Worm (Caenorhabditis elegans): ENCODE results near the gene sre-1.

Gene sre-1

DNA sequence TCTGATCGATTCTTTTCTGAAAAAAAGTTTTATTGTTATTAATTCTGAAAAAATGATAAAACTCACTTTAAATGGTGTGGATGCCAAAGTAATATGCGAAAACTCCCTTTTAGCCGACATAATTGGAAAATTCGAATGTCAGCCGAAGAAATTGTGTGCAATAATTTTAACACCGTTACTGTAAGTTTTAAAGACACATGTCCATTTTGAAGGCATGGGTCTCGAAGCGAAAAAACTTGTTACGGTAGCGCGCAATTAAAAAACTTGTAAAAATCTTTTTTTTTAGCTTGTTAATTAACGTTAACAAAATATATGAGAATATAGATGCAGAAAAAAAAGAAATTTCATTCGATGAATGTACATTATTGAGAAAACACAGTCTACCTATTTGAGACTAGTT is 19.1 kb upstream of the sre-1 start, which contains the start of gene pid-1:
pid-1 (minus strand) TSS at position 173 of the 400 bp plus-strand sequence.
- TF ChIP-seq unc-62 (GFP tag; optimal IDR thresholded peaks at IDR 0.05): no peak

- no peak for TF ChIP-seq unc-62 (GFP tag; optimal IDR thresholded peaks at IDR 0.05)
Observed at ce11 chrII:7693929-7694328, 15.6 kb upstream of the sre-1 start, which contains the start of gene nhx-2. Gene nhx-2 (minus strand): TSS chrII:7693957.

DNA sequence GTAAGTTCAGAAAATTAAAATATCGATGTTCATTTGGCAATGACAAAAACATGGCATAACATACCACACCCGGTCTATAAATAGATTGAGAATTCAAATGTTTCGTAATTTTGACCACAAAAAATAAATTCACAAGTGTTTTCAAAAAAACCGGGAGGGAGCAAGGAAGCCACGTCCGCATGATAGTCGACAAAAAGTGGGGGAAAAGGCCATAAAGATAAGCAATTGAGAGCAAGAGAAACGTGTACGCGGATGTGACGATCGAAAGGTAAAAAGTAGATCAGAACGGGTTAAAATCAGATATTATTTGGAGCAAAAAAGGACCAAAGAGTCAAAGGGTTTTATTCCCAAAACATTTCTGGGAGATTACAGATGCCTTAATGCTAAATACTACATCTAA is 14.8 kb upstream of the sre-1 start:
- TF ChIP-seq unc-62 (GFP tag; optimal IDR thresholded peaks at IDR 0.05): no peak

- no peak for TF ChIP-seq unc-62 (GFP tag; optimal IDR thresholded peaks at IDR 0.05)
Observed at ce11 chrII:7695636-7696035, 13.9 kb upstream of the sre-1 start.

DNA sequence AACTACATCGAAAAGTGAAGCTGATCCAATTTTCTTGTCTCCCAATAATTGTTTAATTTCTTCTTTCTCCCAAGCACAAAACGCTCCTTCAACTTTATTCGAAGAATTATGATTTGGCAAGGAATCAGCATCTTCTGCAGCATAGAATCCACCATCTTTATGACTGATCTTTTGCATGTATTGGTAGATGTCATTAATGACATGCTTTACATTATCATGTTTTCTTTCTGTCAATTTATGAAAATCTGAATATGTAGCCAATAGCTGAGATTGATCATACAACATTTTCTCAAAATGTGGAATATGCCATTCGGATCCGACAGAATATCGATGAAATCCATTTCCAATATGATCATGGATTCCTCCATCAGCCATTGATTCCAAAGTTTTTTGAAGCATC is 12.3 kb upstream of the sre-1 start:
- no peak for TF ChIP-seq unc-62 (GFP tag; optimal IDR thresholded peaks at IDR 0.05)

- TF ChIP-seq unc-62 (GFP tag; optimal IDR thresholded peaks at IDR 0.05): no peak
Observed at ce11 chrII:7698406-7698805, 11.1 kb upstream of the sre-1 start, which contains the start of gene B0495.5. Gene B0495.5 (minus strand): TSS chrII:7698506.

- TF ChIP-seq unc-62 (GFP tag; optimal IDR thresholded peaks at IDR 0.05): no peak
Observed at ce11 chrII:7699009-7699408, 10.5 kb upstream of the sre-1 start, which contains the start of the genes moa-2 and cdk-11.1. Gene moa-2 (minus strand): TSS chrII:7699033. Gene cdk-11.1 (plus strand): TSS chrII:7699235.

ce11 chrII:7704387-7704786 is 5.1 kb upstream of the sre-1 start:
- TF ChIP-seq unc-62 (GFP tag; optimal IDR thresholded peaks at IDR 0.05): no peak

DNA sequence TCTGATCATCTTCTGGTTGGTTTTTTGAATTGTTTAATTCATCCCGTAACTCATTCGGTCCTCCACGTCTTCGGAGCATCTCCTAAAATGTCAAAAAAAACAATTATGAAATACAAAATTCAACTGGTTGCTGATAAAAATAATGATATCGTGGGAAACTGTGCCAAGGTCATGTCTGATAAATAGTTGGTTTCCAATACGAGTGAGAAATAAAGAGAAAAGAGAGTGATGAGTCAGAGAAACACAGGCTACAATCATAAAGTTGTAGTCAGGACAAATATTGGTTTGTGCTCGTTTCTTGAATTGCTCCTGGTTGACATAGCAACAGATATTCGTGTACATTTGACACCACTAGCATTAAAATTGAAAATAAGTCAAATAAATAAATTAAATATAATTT is 4.4 kb upstream of the sre-1 start, which contains the start of gene B0495.7:
B0495.7 (minus strand) TSS at position 82 of the 400 bp plus-strand sequence.
- no peak for TF ChIP-seq unc-62 (GFP tag; optimal IDR thresholded peaks at IDR 0.05)

ce11 chrII:7707383-7707782 is 2.1 kb upstream of the sre-1 start, which contains the start of gene luc-7L:
Gene luc-7L (minus strand): TSS chrII:7707483.
- no peak for TF ChIP-seq unc-62 (GFP tag; optimal IDR thresholded peaks at IDR 0.05)

DNA sequence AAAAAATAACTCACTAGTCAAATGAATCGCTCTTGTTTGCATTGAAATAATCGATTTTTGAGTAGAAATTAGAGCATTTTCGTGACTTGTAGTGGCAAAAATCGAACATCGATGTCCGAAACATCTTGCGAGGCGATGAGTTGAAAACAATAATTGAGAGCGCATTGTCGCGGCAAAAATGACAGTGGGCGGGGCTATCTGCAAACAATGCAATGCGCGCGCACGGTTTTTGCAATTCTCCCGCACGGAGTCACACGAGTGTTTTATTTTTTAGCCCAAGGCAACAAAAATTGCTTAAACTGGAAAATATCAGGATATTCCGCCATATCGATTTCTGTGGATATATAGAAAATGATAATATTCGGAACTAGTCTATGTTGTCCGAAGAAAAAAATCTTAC is 964 bp upstream of the sre-1 start, which contains the start of gene B0495.9:
B0495.9 (minus strand) TSS at position 171 of the 400 bp plus-strand sequence.
- TF ChIP-seq unc-62 (GFP tag; optimal IDR thresholded peaks at IDR 0.05): no peak

DNA sequence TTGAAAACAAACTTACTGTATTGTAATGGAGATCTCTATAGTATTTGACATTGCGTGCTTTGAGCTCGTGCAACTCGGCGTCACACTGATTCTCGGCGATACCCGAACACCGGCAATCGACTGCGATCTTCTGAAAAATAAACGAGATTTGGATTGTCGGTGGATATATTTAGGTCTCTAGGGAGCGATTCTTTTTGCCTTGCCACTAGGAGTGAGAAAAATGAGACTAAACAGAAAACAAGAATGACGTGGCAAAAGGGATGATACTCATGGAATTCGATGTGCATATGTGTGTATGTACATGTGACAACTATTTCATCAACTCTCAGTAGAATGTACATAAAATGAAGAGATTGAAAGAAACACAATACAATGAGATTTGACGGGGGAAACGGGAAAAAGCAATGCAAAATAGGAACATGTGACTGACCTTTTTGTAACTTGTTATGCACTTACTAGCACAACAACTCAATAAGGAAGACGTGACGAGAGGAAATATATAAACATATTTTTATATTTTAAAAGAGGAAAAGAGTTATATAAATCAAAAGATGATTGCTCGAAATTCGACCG is 5.2 kb downstream of the sre-1 start:
- TF ChIP-seq unc-62 (GFP tag; optimal IDR thresholded peaks at IDR 0.05): no peak

DNA sequence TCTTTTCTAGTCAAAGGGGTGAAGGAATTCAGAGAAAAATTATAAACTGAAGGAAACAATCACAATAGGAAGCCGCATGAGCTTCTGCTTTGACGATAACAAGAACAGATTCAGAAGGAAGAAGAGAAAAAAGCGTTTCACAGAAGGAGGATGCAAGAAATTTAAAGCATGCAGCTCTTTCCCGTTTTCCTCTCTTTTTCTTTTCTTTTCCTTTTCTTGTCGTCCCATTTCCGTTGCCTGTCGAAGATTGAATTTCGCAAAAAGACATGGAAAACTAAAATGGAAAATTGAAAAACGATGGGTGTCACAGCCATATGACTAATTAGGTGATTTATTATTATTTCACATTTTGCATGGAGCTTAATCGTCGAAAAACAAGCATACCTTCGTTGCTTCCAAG is 6.6 kb downstream of the sre-1 start:
- no peak for TF ChIP-seq unc-62 (GFP tag; optimal IDR thresholded peaks at IDR 0.05)

DNA sequence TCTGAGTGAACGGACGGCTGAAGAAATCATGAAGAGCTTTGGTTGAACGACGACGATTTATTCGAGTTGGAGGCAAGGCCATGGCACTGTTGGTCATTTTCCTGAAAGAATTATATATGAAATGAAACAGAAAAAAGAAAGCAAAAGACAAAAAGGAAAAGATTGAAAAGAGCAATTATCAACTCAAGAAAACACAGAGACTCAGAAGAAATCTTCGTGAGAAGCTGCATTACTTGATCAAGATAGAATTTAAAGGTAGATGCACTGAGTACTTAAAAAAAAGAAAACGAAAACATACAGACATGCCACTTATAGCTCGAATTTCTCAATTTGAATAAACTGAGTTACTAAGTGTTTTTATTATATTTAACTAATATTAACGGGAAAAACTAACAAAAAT is 9.0 kb downstream of the sre-1 start, which contains the start of gene cpna-5:
cpna-5 (minus strand) TSS at position 101 of the 400 bp plus-strand sequence.
- TF ChIP-seq unc-62 (GFP tag; optimal IDR thresholded peaks at IDR 0.05): no peak

- no peak for TF ChIP-seq unc-62 (GFP tag; optimal IDR thresholded peaks at IDR 0.05)
Observed at ce11 chrII:7719039-7719438, 9.5 kb downstream of the sre-1 start.

DNA sequence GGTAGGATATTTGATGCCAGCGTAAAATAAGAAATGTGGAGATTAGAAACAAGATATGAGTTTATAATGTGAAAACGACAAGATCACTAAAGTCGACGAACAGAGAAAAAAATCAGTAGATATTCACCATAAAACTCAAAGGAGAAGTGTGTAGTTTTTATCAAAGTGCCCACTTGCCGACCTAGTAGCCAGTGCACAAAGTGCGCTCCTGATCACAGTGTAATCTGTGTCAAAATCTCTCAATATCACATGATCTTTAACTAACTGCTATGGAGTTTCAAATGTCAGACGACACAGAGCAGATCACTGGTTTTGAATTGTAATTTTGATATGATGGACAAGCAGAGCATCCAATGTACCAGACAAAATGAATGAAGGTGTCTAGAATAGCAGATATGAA is 11.0 kb downstream of the sre-1 start:
- TF ChIP-seq unc-62 (GFP tag; optimal IDR thresholded peaks at IDR 0.05): no peak

DNA sequence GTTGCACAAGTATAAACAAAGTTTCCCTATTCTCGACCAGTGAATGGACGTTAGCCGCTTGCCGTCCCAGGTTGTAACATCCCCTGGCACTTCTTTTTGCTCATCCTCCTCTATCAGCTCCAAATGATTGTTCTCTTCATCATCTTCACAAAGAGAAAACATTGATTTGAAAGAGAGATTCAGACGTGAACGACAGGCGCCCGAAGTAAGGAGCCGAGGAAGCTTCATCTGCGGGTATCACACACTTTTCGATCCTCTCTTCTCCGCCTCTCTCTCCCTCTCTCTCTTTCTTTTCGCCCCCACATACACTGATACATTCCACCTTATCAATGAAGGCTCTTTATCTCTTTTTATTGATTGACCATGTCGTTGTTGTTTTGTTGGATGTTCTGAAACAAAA is 13.3 kb downstream of the sre-1 start:
- TF ChIP-seq unc-62 (GFP tag; optimal IDR thresholded peaks at IDR 0.05): no peak

ce11 chrII:7724603-7725002 is 15.1 kb downstream of the sre-1 start, which contains the start of gene cpna-2:
Gene cpna-2 (plus strand): TSS chrII:7724903.
- no peak for TF ChIP-seq unc-62 (GFP tag; optimal IDR thresholded peaks at IDR 0.05)
